Worm (Caenorhabditis elegans) whole organism, young adult: ENCODE measurements around the gene let-711.

Source experiments
- D2030.7 ChIP-seq: fragments of 200-800 bp; sonication (Bioruptor generic); IDR thresholded peaks from 2 replicates; pipeline ENCODE4 v1.3.6; 2022; ENCODE audit warnings: missing genetic modification reagents, missing genetic modification characterization, missing compliant biosample characterization
- F10E7.11 ChIP-seq: sonication (generic microtip); optimal IDR thresholded peaks from 2 replicates; lab custom pipeline; 2017; ENCODE audit warnings: mild to moderate bottlenecking, missing genetic modification characterization, moderate library complexity, missing compliant biosample characterization
- F22D6.2 ChIP-seq: sonication (generic microtip); optimal IDR thresholded peaks from 2 replicates; lab custom pipeline; 2016; ENCODE audit warnings: mild to moderate bottlenecking, missing genetic modification characterization, missing compliant biosample characterization
- F33H1.4 ChIP-seq: fragments of 200-800 bp; sonication (Bioruptor generic); IDR thresholded peaks from 2 replicates; pipeline ENCODE4 v1.3.6; 2022; ENCODE audit warnings: missing genetic modification reagents, missing genetic modification characterization, missing compliant biosample characterization
- F39B2.1 ChIP-seq: fragments of 200-800 bp; sonication (Bioruptor generic); IDR thresholded peaks from 2 replicates; pipeline ENCODE4 v1.3.6; 2022; ENCODE audit warnings: missing genetic modification reagents, missing genetic modification characterization, missing compliant biosample characterization
- F49E8.2 ChIP-seq: sonication (generic microtip); optimal IDR thresholded peaks from 3 replicates; lab custom pipeline; 2017; ENCODE audit warnings: missing genetic modification characterization, mild to moderate bottlenecking, missing compliant biosample characterization, antibody characterized with exemption, moderate library complexity; ENCODE audit not compliant: insufficient read depth
- F57A8.1 ChIP-seq: fragments of 200-800 bp; sonication (Bioruptor generic); optimal IDR thresholded peaks from 2 replicates; lab custom pipeline; 2018; ENCODE audit warnings: mild to moderate bottlenecking, missing genetic modification characterization, moderate library complexity, missing compliant biosample characterization
- K11D2.4 ChIP-seq: fragments of 200-800 bp; sonication (Bioruptor generic); IDR thresholded peaks from 2 replicates; pipeline ENCODE4 v1.3.6; 2022; ENCODE audit warnings: missing genetic modification reagents, missing genetic modification characterization, missing compliant biosample characterization
- K12H6.12 ChIP-seq: fragments of 200-800 bp; sonication (Bioruptor generic); optimal IDR thresholded peaks from 2 replicates; lab custom pipeline; 2018; ENCODE audit warnings: mild to moderate bottlenecking, missing genetic modification characterization, missing compliant biosample characterization
- ZK185.1 ChIP-seq: sonication (generic microtip); optimal IDR thresholded peaks from 2 replicates; lab custom pipeline; 2016; ENCODE audit warnings: mild to moderate bottlenecking, missing genetic modification characterization, missing compliant biosample characterization; ENCODE audit not compliant: poor library complexity, severe bottlenecking
- aptf-3 ChIP-seq: fragments of 200-800 bp; sonication (Bioruptor generic); IDR thresholded peaks from 2 replicates; pipeline ENCODE4 v1.3.6; 2022; ENCODE audit warnings: missing genetic modification characterization, missing compliant biosample characterization
- attf-3 ChIP-seq: fragments of 200-800 bp; sonication (Bioruptor generic); conservative IDR thresholded peaks from 2 replicates; pipeline ENCODE4 v1.3.6; 2022; ENCODE audit warnings: missing genetic modification reagents, missing genetic modification characterization, missing compliant biosample characterization
- bed-1 ChIP-seq: fragments of 200-800 bp; sonication (Bioruptor generic); IDR thresholded peaks from 2 replicates; pipeline ENCODE4 v1.3.6; 2022; ENCODE audit warnings: missing genetic modification reagents, missing genetic modification characterization, missing compliant biosample characterization
- ccch-3 ChIP-seq: fragments of 200-800 bp; sonication (Bioruptor generic); optimal IDR thresholded peaks from 2 replicates; lab custom pipeline; 2018; ENCODE audit warnings: mild to moderate bottlenecking, missing genetic modification characterization, missing compliant biosample characterization
- dox-1 ChIP-seq: fragments of 200-800 bp; sonication (Bioruptor generic); IDR thresholded peaks from 2 replicates; pipeline ENCODE4 v1.3.6; 2022; ENCODE audit warnings: missing genetic modification reagents, missing genetic modification characterization, missing compliant biosample characterization
- egl-18 ChIP-seq: fragments of 200-800 bp; sonication (Bioruptor generic); IDR thresholded peaks from 2 replicates; pipeline ENCODE4 v1.3.6; 2022; ENCODE audit warnings: missing genetic modification reagents, missing genetic modification characterization, missing compliant biosample characterization
- hmg-1.2 ChIP-seq: fragments of 200-800 bp; sonication (Bioruptor generic); IDR thresholded peaks from 2 replicates; pipeline ENCODE4 v1.3.6; 2022; ENCODE audit warnings: missing genetic modification reagents, missing genetic modification characterization, missing compliant biosample characterization
- lin-54 ChIP-seq: fragments of 200-800 bp; sonication (Bioruptor generic); optimal IDR thresholded peaks from 2 replicates; lab custom pipeline; 2018; ENCODE audit warnings: mild to moderate bottlenecking, missing genetic modification characterization, missing compliant biosample characterization
- lsl-1 ChIP-seq: fragments of 200-800 bp; sonication (Bioruptor generic); optimal IDR thresholded peaks from 2 replicates; lab custom pipeline; 2018; ENCODE audit warnings: mild to moderate bottlenecking, missing genetic modification characterization, moderate library complexity, missing compliant biosample characterization
- madf-10 ChIP-seq: sonication (generic microtip); optimal IDR thresholded peaks from 2 replicates; lab custom pipeline; 2016; ENCODE audit warnings: mild to moderate bottlenecking, missing genetic modification characterization, missing compliant biosample characterization
- madf-6 ChIP-seq: fragments of 200-800 bp; sonication (Bioruptor generic); IDR thresholded peaks from 2 replicates; pipeline ENCODE4 v1.3.6; 2022; ENCODE audit warnings: missing genetic modification reagents, missing genetic modification characterization, missing compliant biosample characterization
- mcd-1 ChIP-seq: fragments of 200-800 bp; sonication (Bioruptor generic); IDR thresholded peaks from 2 replicates; pipeline ENCODE4 v1.3.6; 2022; ENCODE audit warnings: missing genetic modification reagents, missing genetic modification characterization, missing compliant biosample characterization
- nfyb-1 ChIP-seq: fragments of 200-800 bp; sonication (Bioruptor generic); IDR thresholded peaks from 2 replicates; pipeline ENCODE4 v1.3.6; 2022; ENCODE audit warnings: missing genetic modification reagents, missing genetic modification characterization, missing compliant biosample characterization
- nhr-80 ChIP-seq: sonication (generic microtip); optimal IDR thresholded peaks from 2 replicates; lab custom pipeline; 2016; ENCODE audit warnings: missing genetic modification characterization, missing compliant biosample characterization
- repo-1 ChIP-seq: sonication (generic microtip); optimal IDR thresholded peaks from 2 replicates; lab custom pipeline; 2017; ENCODE audit warnings: mild to moderate bottlenecking, missing genetic modification characterization, missing compliant biosample characterization
- snpc-1.1 ChIP-seq: sonication (generic microtip); optimal IDR thresholded peaks from 2 replicates; lab custom pipeline; 2017; ENCODE audit warnings: missing genetic modification characterization, mild to moderate bottlenecking, missing compliant biosample characterization, antibody characterized with exemption, moderate library complexity, missing genotype, missing genetic modification reagents; ENCODE audit not compliant: insufficient read depth
- zfh-2 ChIP-seq: fragments of 200-800 bp; sonication (Bioruptor generic); conservative IDR thresholded peaks from 2 replicates; pipeline ENCODE4 v1.3.6; 2022; ENCODE audit warnings: missing genetic modification reagents, missing genetic modification characterization, missing compliant biosample characterization
- ztf-25 ChIP-seq: fragments of 200-800 bp; sonication (Bioruptor generic); IDR thresholded peaks from 2 replicates; pipeline ENCODE4 v1.3.6; 2022; ENCODE audit warnings: missing genetic modification reagents, missing genetic modification characterization, missing compliant biosample characterization
- ztf-26 ChIP-seq: sonication (generic microtip); optimal IDR thresholded peaks from 2 replicates; lab custom pipeline; 2017; ENCODE audit warnings: missing genetic modification characterization, missing compliant biosample characterization
- ztf-28 ChIP-seq: fragments of 200-800 bp; sonication (Bioruptor generic); IDR thresholded peaks from 2 replicates; pipeline ENCODE4 v1.3.6; 2022; ENCODE audit warnings: missing genetic modification reagents, missing genetic modification characterization, missing compliant biosample characterization
- ztf-6 ChIP-seq: fragments of 200-800 bp; sonication (Bioruptor generic); IDR thresholded peaks from 2 replicates; pipeline ENCODE4 v1.3.6; 2022; ENCODE audit warnings: missing genetic modification reagents, missing genetic modification characterization, missing compliant biosample characterization

The let-711 gene

ce11 chrIII:6979584-6979983, 33.1 kb downstream of the let-711 start, which contains the start of gene ceh-20:
Gene ceh-20 (plus strand): TSS chrIII:6979884.
- TF ChIP-seq bed-1 (no peak), F57A8.1 (GFP tag; lab: Kevin White, UChicago) (no peak), F49E8.2 (tag; lab: Kevin White, UChicago) (no peak), madf-10 (tag; lab: Kevin White, UChicago) (no peak), egl-18 (GFP tag; lab: Robert Waterston, UW) (no peak), ztf-6 (GFP tag; lab: Robert Waterston, UW) (no peak), snpc-1.1 (tag; lab: Kevin White, UChicago) (no peak), hmg-1.2 (GFP tag; lab: Robert Waterston, UW) (no peak), F10E7.11 (tag; lab: Kevin White, UChicago) (no peak), F39B2.1 (no peak), F22D6.2 (tag; lab: Kevin White, UChicago) (no peak), ztf-28 (GFP tag; lab: Robert Waterston, UW) (no peak), D2030.7 (GFP tag; lab: Robert Waterston, UW) (no peak), zfh-2 (no peak), ccch-3 (GFP tag; lab: Kevin White, UChicago) (no peak), aptf-3 (GFP tag; lab: Robert Waterston, UW) (no peak), K11D2.4 (GFP tag; lab: Robert Waterston, UW) (no peak)

- TF ChIP-seq nfyb-1 (peak; percentile 37; the same call in 1 of the 2 replicates), F33H1.4 (GFP tag; lab: Robert Waterston, UW) (peak; percentile 96), lsl-1 (GFP tag; lab: Kevin White, UChicago) (peak; percentile 35), D2030.7 (GFP tag; lab: Robert Waterston, UW) (peak; percentile 51; the same call in 1 of the 2 replicates), dox-1 (GFP tag; lab: Robert Waterston, UW) (peak; percentile 59; the same call in 1 of the 2 replicates), mcd-1 (peak; percentile 68)
- TF ChIP-seq, all 124 proteins: peak for 6; not testable (repeated sequence) for 118
Measured at ce11 chrIII:6981989-6982553, 35.6 kb downstream of the let-711 start, which contains the start of gene F31E3.6. Gene F31E3.6 (plus strand): TSS chrIII:6982081.

ce11 chrIII:6985125-6985524, 38.6 kb downstream of the let-711 start:
- TF ChIP-seq dox-1 (GFP tag; lab: Robert Waterston, UW) (peak; percentile 46; the same call in 1 of the 2 replicates), F33H1.4 (GFP tag; lab: Robert Waterston, UW) (peak; percentile 96), madf-6 (GFP tag; lab: Robert Waterston, UW) (peak; percentile 40; the same call in 1 of the 2 replicates), mcd-1 (peak; percentile 47), D2030.7 (GFP tag; lab: Robert Waterston, UW) (peak; percentile 52; the same call in 1 of the 2 replicates)

ce11 chrIII:6988060-6988459, 41.5 kb downstream of the let-711 start:
- TF ChIP-seq attf-3 (no peak), nhr-80 (tag; lab: Kevin White, UChicago) (peak; percentile 29), lin-54 (no peak), K12H6.12 (tag; lab: Kevin White, UChicago) (peak; percentile 44)

- TF ChIP-seq ztf-26: no peak
- TF ChIP-seq ZK185.1 (tag; lab: Kevin White, UChicago): no peak
- no peak for TF ChIP-seq repo-1 (tag; lab: Kevin White, UChicago)
- no peak for TF ChIP-seq ztf-25 (GFP tag; lab: Robert Waterston, UW)
- peak; percentile 36 for TF ChIP-seq nhr-80 (tag; lab: Kevin White, UChicago)
- TF ChIP-seq, all 124 proteins: peak for 1
Measured at ce11 chrIII:6989201-6989600, 42.7 kb downstream of the let-711 start.
